Fruit fly (Drosophila melanogaster) whole organism, embryonic: ENCODE measurements around the gene Wdr62.
A peak's percentile ranks its signal among the peaks of the same experiment; 100 is the strongest.

Source experiments
- B-H2 ChIP-seq: fragments of 200-800 bp; sonication (Bioruptor generic); optimal IDR thresholded peaks from 2 replicates; lab custom pipeline; 2018; ENCODE audit warnings: missing biosample characterization, mild to moderate bottlenecking, missing genetic modification characterization
- Bgb ChIP-seq: fragments of 200-800 bp; sonication (Bioruptor generic); IDR thresholded peaks from 2 replicates; pipeline ENCODE4 v1.3.6; 2022; ENCODE audit warnings: missing biosample characterization, missing genetic modification characterization; ENCODE audit not compliant: partially characterized antibody
- Blimp-1 ChIP-seq: fragments of 200-800 bp; sonication (Bioruptor generic); optimal IDR thresholded peaks from 3 replicates; lab custom pipeline; 2018; ENCODE audit warnings: missing biosample characterization, missing genetic modification characterization, mild to moderate bottlenecking, moderate library complexity, missing genetic modification reagents
- CG11456 ChIP-seq: fragments of 200-800 bp; sonication (Bioruptor generic); IDR thresholded peaks from 3 replicates; pipeline ENCODE4 v1.3.6; 2022; ENCODE audit warnings: missing biosample characterization, missing genetic modification characterization
- CG12299 ChIP-seq: fragments of 200-800 bp; sonication (Bioruptor generic); optimal IDR thresholded peaks from 2 replicates; lab custom pipeline; 2018; ENCODE audit warnings: missing biosample characterization, mild to moderate bottlenecking, missing genetic modification characterization
- CG14860 ChIP-seq: fragments of 200-800 bp; sonication (Bioruptor generic); IDR thresholded peaks from 3 replicates; pipeline ENCODE4 v1.3.6; 2022; ENCODE audit warnings: missing biosample characterization, missing genetic modification characterization; ENCODE audit not compliant: partially characterized antibody
- CG17186 ChIP-seq: fragments of 200-800 bp; sonication (Bioruptor generic); optimal IDR thresholded peaks from 3 replicates; lab custom pipeline; 2017; ENCODE audit warnings: missing biosample characterization, missing genetic modification reagents, missing genetic modification characterization
- CG7786 ChIP-seq: fragments of 200-800 bp; sonication (Bioruptor generic); optimal IDR thresholded peaks from 2 replicates; lab custom pipeline; 2016; ENCODE audit warnings: missing biosample characterization, missing genetic modification characterization
- CG7839 ChIP-seq: fragments of 200-800 bp; sonication (Bioruptor generic); optimal IDR thresholded peaks from 3 replicates; lab custom pipeline; 2018; ENCODE audit warnings: missing biosample characterization, mild to moderate bottlenecking, missing genetic modification characterization, moderate library complexity
- CG8281 ChIP-seq: fragments of 200-800 bp; sonication (Bioruptor generic); optimal IDR thresholded peaks from 2 replicates; lab custom pipeline; 2018; ENCODE audit warnings: missing biosample characterization, mild to moderate bottlenecking, missing genetic modification characterization, moderate library complexity
- CG8944 ChIP-seq: fragments of 200-800 bp; sonication (Bioruptor generic); optimal IDR thresholded peaks from 3 replicates; lab custom pipeline; 2016; ENCODE audit warnings: missing biosample characterization, missing genetic modification characterization
- CG9609 ChIP-seq: fragments of 200-800 bp; sonication (Bioruptor generic); optimal IDR thresholded peaks from 3 replicates; lab custom pipeline; 2016; ENCODE audit warnings: missing biosample characterization, missing genetic modification characterization
- CoRest ChIP-seq: fragments of 200-800 bp; sonication (Bioruptor generic); optimal IDR thresholded peaks from 3 replicates; lab custom pipeline; 2018; ENCODE audit warnings: missing biosample characterization, mild to moderate bottlenecking, missing genetic modification characterization, moderate library complexity
- Dek ChIP-seq: fragments of 200-800 bp; sonication (Bioruptor generic); optimal IDR thresholded peaks from 3 replicates; lab custom pipeline; 2019; ENCODE audit warnings: missing biosample characterization, mild to moderate bottlenecking, missing genetic modification characterization, moderate library complexity
- Dip3 ChIP-seq: fragments of 200-800 bp; sonication (Bioruptor generic); optimal IDR thresholded peaks from 3 replicates; lab custom pipeline; 2016; ENCODE audit warnings: missing biosample characterization, missing genetic modification characterization
- Ets65A ChIP-seq: fragments of 200-800 bp; sonication (Bioruptor generic); peaks from one replicate; lab custom pipeline; 2016; ENCODE audit warnings: missing biosample characterization, missing genetic modification characterization
- H15 ChIP-seq: fragments of 200-800 bp; sonication (Bioruptor generic); IDR thresholded peaks from 3 replicates; pipeline ENCODE4 v1.3.6; 2022; ENCODE audit warnings: missing biosample characterization, missing genetic modification characterization
- Hmx ChIP-seq: fragments of 200-800 bp; sonication (Bioruptor generic); optimal IDR thresholded peaks from 2 replicates; lab custom pipeline; 2016; ENCODE audit warnings: missing biosample characterization, missing genetic modification characterization
- Meics ChIP-seq: fragments of 200-800 bp; sonication (Bioruptor generic); optimal IDR thresholded peaks from 2 replicates; lab custom pipeline; 2017; ENCODE audit warnings: missing biosample characterization, mild to moderate bottlenecking, missing genetic modification characterization
- Nf-YA ChIP-seq: fragments of 200-800 bp; sonication (Bioruptor generic); IDR thresholded peaks from 2 replicates; pipeline ENCODE4 v1.3.6; 2022; ENCODE audit warnings: missing biosample characterization, missing genetic modification characterization
- PHDP ChIP-seq: fragments of 200-800 bp; sonication (Bioruptor generic); optimal IDR thresholded peaks from 3 replicates; lab custom pipeline; 2018; ENCODE audit warnings: missing biosample characterization, mild to moderate bottlenecking, missing genetic modification characterization, moderate library complexity
- Sox100B ChIP-seq: fragments of 200-800 bp; sonication (Bioruptor generic); optimal IDR thresholded peaks from 3 replicates; lab custom pipeline; 2018; ENCODE audit warnings: missing biosample characterization, mild to moderate bottlenecking, missing genetic modification characterization
- Taf1 ChIP-seq: fragments of 200-800 bp; sonication (Bioruptor generic); IDR thresholded peaks from 2 replicates; pipeline ENCODE4 v1.3.6; 2022; ENCODE audit warnings: missing biosample characterization, missing genetic modification characterization
- cg ChIP-seq: fragments of 200-800 bp; sonication (Bioruptor generic); optimal IDR thresholded peaks from 3 replicates; lab custom pipeline; 2019; ENCODE audit warnings: missing biosample characterization, mild to moderate bottlenecking, missing genetic modification characterization, moderate library complexity
- ci ChIP-seq: fragments of 200-800 bp; sonication (Bioruptor generic); IDR thresholded peaks from 3 replicates; pipeline ENCODE4 v1.3.6; 2022; ENCODE audit warnings: missing biosample characterization, missing genetic modification characterization
- croc ChIP-seq: fragments of 200-800 bp; sonication (Bioruptor generic); conservative IDR thresholded peaks from 3 replicates; pipeline ENCODE4 v1.3.6; 2022; ENCODE audit warnings: missing biosample characterization, missing genetic modification characterization
- cwo ChIP-seq: fragments of 200-800 bp; sonication (Bioruptor generic); optimal IDR thresholded peaks from 3 replicates; lab custom pipeline; 2017; ENCODE audit warnings: missing biosample characterization, missing genetic modification characterization, mild to moderate bottlenecking, moderate library complexity, missing genetic modification reagents
- dmrt99B ChIP-seq: fragments of 200-800 bp; sonication (Bioruptor generic); optimal IDR thresholded peaks from 2 replicates; lab custom pipeline; 2018; ENCODE audit warnings: missing biosample characterization, mild to moderate bottlenecking, missing genetic modification characterization, moderate library complexity
- dpn ChIP-seq, 2 experiments: fragments of 200-800 bp; sonication (Bioruptor generic); optimal IDR thresholded peaks; 3 replicates each; lab custom pipeline; 2016; ENCODE audit warnings: missing biosample characterization in 2 of 2, missing genetic modification characterization in 2 of 2
- ftz-f1 ChIP-seq: fragments of 200-800 bp; sonication (Bioruptor generic); optimal IDR thresholded peaks from 2 replicates; lab custom pipeline; 2016; ENCODE audit warnings: missing biosample characterization, missing genetic modification characterization
- h ChIP-seq: fragments of >200 bp; optimal IDR thresholded peaks from 2 replicates; lab custom pipeline; 2017
- her ChIP-seq: fragments of 200-800 bp; sonication (Bioruptor generic); optimal IDR thresholded peaks from 2 replicates; lab custom pipeline; 2016; ENCODE audit warnings: missing biosample characterization, missing genetic modification characterization
- hkb ChIP-seq, 2 experiments: fragments of 200-800 bp in 1 of 2; fragments of >200 bp in 1 of 2; sonication (Bioruptor generic) in 1 of 2; IDR thresholded peaks in 1 of 2; optimal IDR thresholded peaks in 1 of 2; 2 replicates each; pipeline versions ENCODE4 v1.3.6 to Lab custom; 2017 to 2022; ENCODE audit warnings: missing biosample characterization in 1 of 2, missing genetic modification characterization in 1 of 2
- inv ChIP-seq: fragments of 200-800 bp; sonication (Bioruptor generic); IDR thresholded peaks from 2 replicates; pipeline ENCODE4 v1.3.6; 2022; ENCODE audit warnings: missing biosample characterization, missing genetic modification characterization; ENCODE audit not compliant: partially characterized antibody
- jumu ChIP-seq: fragments of 200-800 bp; sonication (Bioruptor generic); optimal IDR thresholded peaks from 3 replicates; lab custom pipeline; 2016; ENCODE audit warnings: missing biosample characterization, missing genetic modification characterization
- knrl ChIP-seq: fragments of 200-800 bp; sonication (Bioruptor generic); IDR thresholded peaks from 3 replicates; pipeline ENCODE4 v1.3.6; 2022; ENCODE audit warnings: missing biosample characterization, missing genetic modification characterization; ENCODE audit not compliant: partially characterized antibody
- maf-S ChIP-seq: fragments of 200-800 bp; sonication (Bioruptor generic); optimal IDR thresholded peaks from 2 replicates; lab custom pipeline; 2016; ENCODE audit warnings: missing biosample characterization, missing genetic modification characterization
- onecut ChIP-seq: fragments of 200-800 bp; sonication (Bioruptor generic); IDR thresholded peaks from 2 replicates; pipeline ENCODE4 v1.3.6; 2022; ENCODE audit warnings: missing biosample characterization, missing genetic modification characterization
- p53 ChIP-seq: fragments of 200-800 bp; sonication (Bioruptor generic); optimal IDR thresholded peaks from 2 replicates; lab custom pipeline; 2016; ENCODE audit warnings: missing biosample characterization, missing genetic modification characterization
- pfk ChIP-seq: fragments of 200-800 bp; sonication (Bioruptor generic); optimal IDR thresholded peaks from 2 replicates; lab custom pipeline; 2018; ENCODE audit warnings: missing biosample characterization, mild to moderate bottlenecking, missing genetic modification characterization, moderate library complexity
- prd ChIP-seq, 3 experiments: fragments of >200 bp in 2 of 3; fragments of 200-800 bp in 1 of 3; sonication (Bioruptor generic) in 1 of 3; optimal IDR thresholded peaks in 2 of 3; IDR thresholded peaks in 1 of 3; 2 replicates in 2 of 3; 3 replicates in 1 of 3; pipeline versions ENCODE4 v1.3.6 to Lab custom; 2017 to 2022; ENCODE audit warnings: missing biosample characterization in 1 of 3, missing genetic modification characterization in 1 of 3
- pzg ChIP-seq: fragments of 200-800 bp; sonication (Bioruptor generic); optimal IDR thresholded peaks from 3 replicates; lab custom pipeline; 2018; ENCODE audit warnings: missing biosample characterization, mild to moderate bottlenecking, missing genetic modification characterization, moderate library complexity
- repo ChIP-seq: fragments of 200-800 bp; sonication (Bioruptor generic); optimal IDR thresholded peaks from 2 replicates; lab custom pipeline; 2016; ENCODE audit warnings: missing biosample characterization, missing genetic modification characterization
- ro ChIP-seq: fragments of 200-800 bp; sonication (Bioruptor generic); IDR thresholded peaks from 2 replicates; pipeline ENCODE4 v1.3.6; 2022; ENCODE audit warnings: missing biosample characterization, missing genetic modification characterization
- run ChIP-seq: fragments of 200-800 bp; sonication (Bioruptor generic); optimal IDR thresholded peaks from 3 replicates; lab custom pipeline; 2018; ENCODE audit warnings: missing biosample characterization, mild to moderate bottlenecking, missing genetic modification characterization
- sc ChIP-seq, 3 experiments: fragments of >200 bp in 2 of 3; fragments of 200-800 bp in 1 of 3; sonication (Bioruptor generic) in 1 of 3; optimal IDR thresholded peaks; 2 replicates in 2 of 3; 3 replicates in 1 of 3; lab custom pipeline; 2017; ENCODE audit warnings: mild to moderate bottlenecking in 1 of 3, missing biosample characterization in 1 of 3, missing genetic modification characterization in 1 of 3, missing genetic modification reagents in 1 of 3
- seq ChIP-seq: fragments of 200-800 bp; sonication (Bioruptor generic); IDR thresholded peaks from 2 replicates; pipeline ENCODE4 v1.3.6; 2022; ENCODE audit warnings: missing biosample characterization, missing genetic modification characterization
- sisA ChIP-seq: fragments of 200-800 bp; sonication (Bioruptor generic); IDR thresholded peaks from 2 replicates; pipeline ENCODE4 v1.3.6; 2022; ENCODE audit warnings: missing biosample characterization, missing genetic modification characterization
- sqz ChIP-seq: fragments of 200-800 bp; sonication (Bioruptor generic); optimal IDR thresholded peaks from 3 replicates; lab custom pipeline; 2018; ENCODE audit warnings: missing biosample characterization, mild to moderate bottlenecking, missing genetic modification characterization
- twi ChIP-seq: fragments of 200-800 bp; optimal IDR thresholded peaks from 2 replicates; lab custom pipeline; 2019; ENCODE audit warnings: missing biosample characterization, mild to moderate bottlenecking, missing genetic modification characterization, moderate library complexity

Gene Wdr62

dm6 chr2L:1839019-1839418 lies 45.4 kb upstream of the Wdr62 start (continued):
- TF ChIP-seq p53 (no peak), sqz (GFP tag; lab: Kevin White, UChicago) (no peak), CG8281 (no peak), pzg (GFP tag; lab: Kevin White, UChicago) (no peak), Taf1 (GFP tag; lab: Robert Waterston, UW) (no peak), CG17186 (GFP tag; lab: Kevin White, UChicago) (no peak), Hmx (GFP tag; lab: Kevin White, UChicago) (no peak), Dek (tag; lab: Kevin White, UChicago) (no peak), seq (no peak), h (lab: Kevin White, UChicago) (no peak), sisA (no peak), Bgb (GFP tag; lab: Robert Waterston, UW) (no peak), Blimp-1 (GFP tag; lab: Kevin White, UChicago) (no peak), prd (optimal IDR thresholded peaks at IDR 0.05; lab: Kevin White, UChicago) (no peak), prd (GFP tag; IDR thresholded peaks at IDR 0.05; lab: Robert Waterston, UW) (no peak), H15 (GFP tag; lab: Robert Waterston, UW) (0 out of 3 replicates have a peak, but pooled peaks have one; percentile 14), twi (no peak), CoRest (tag; lab: Kevin White, UChicago) (no peak), CG12299 (no peak), hkb (optimal IDR thresholded peaks at IDR 0.05; lab: Kevin White, UChicago) (no peak), hkb (GFP tag; IDR thresholded peaks at IDR 0.05; lab: Robert Waterston, UW) (0 out of 2 replicates have a peak, but pooled peaks have one; percentile 12), CG7786 (GFP tag; lab: Kevin White, UChicago) (no peak), B-H2 (GFP tag; lab: Kevin White, UChicago) (no peak), cwo (GFP tag; lab: Kevin White, UChicago) (no peak), maf-S (no peak), pfk (GFP tag; lab: Kevin White, UChicago) (no peak), Sox100B (GFP tag; lab: Kevin White, UChicago) (no peak), CG8944 (GFP tag; lab: Kevin White, UChicago) (no peak), croc (no peak), CG7839 (tag; lab: Kevin White, UChicago) (peak; percentile 3), run (tag; lab: Kevin White, UChicago) (no peak), knrl (no peak), cg (no peak), repo (GFP tag; lab: Kevin White, UChicago) (no peak), ro (GFP tag; lab: Robert Waterston, UW) (no peak), CG11456 (no peak), ci (0 out of 3 replicates have a peak, but pooled peaks have one; percentile 18), sc (optimal IDR thresholded peaks at IDR 0.05; lab: Kevin White, UChicago) (no peak), sc (GFP tag; optimal IDR thresholded peaks at IDR 0.05; lab: Kevin White, UChicago) (no peak), Dip3 (GFP tag; lab: Kevin White, UChicago) (no peak), her (no peak), inv (GFP tag; lab: Robert Waterston, UW) (no peak), dmrt99B (peak; percentile 0), dpn (GFP tag; optimal IDR thresholded peaks at IDR 0.05; lab: Kevin White, UChicago) (no peak), ftz-f1 (GFP tag; lab: Kevin White, UChicago) (no peak), CG14860 (GFP tag; lab: Robert Waterston, UW) (no peak), onecut (no peak), PHDP (no peak), CG9609 (GFP tag; lab: Kevin White, UChicago) (no peak), jumu (GFP tag; lab: Kevin White, UChicago) (no peak), Meics (GFP tag; lab: Kevin White, UChicago) (no peak), Nf-YA (GFP tag; lab: Robert Waterston, UW) (no peak), Ets65A (peak; percentile 88)
